1 fruit fly cellular context compared by ENCODE assay signal in genomic region chr4:43179-43935, dm6.
TF ChIP-seq lines count a peak whose summit lies in the region.

Gene PlexB, minus strand, starts transcription at chr4:43778.

TF ChIP-seq in whole organism, embryonic, 481 proteins besides CTCF, POLR2A, EP300 and RAD21 (continued from another document and continues in another):
- TF ChIP-seq CG2120 (GFP tag; optimal IDR thresholded peaks at IDR 0.05; lab: Kevin White, UChicago) (peak; percentile 37), CG1603 (tag; optimal IDR thresholded peaks at IDR 0.05; lab: Kevin White, UChicago) (peak; percentile 98), row (GFP tag; IDR thresholded peaks at IDR 0.05; lab: Robert Waterston, UW) (peak; percentile 94), wor (GFP tag; IDR thresholded peaks at IDR 0.05; lab: Robert Waterston, UW) (no peak), bab2 (GFP tag; optimal IDR thresholded peaks at IDR 0.05; lab: Kevin White, UChicago) (no peak), pita (GFP tag; optimal IDR thresholded peaks at IDR 0.05; lab: Kevin White, UChicago) (no peak), CG2678 (tag; optimal IDR thresholded peaks at IDR 0.05; lab: Kevin White, UChicago) (no peak), CG12299 (tag; optimal IDR thresholded peaks at IDR 0.05; lab: Kevin White, UChicago) (peak; percentile 25), CG2889 (GFP tag; IDR thresholded peaks at IDR 0.05; lab: Robert Waterston, UW) (no peak), Pdp1 (GFP tag; optimal IDR thresholded peaks at IDR 0.05; lab: Kevin White, UChicago) (peak in 1 of 2 experiments; percentile 60), insv (GFP tag; optimal IDR thresholded peaks at IDR 0.05; lab: Kevin White, UChicago) (no peak), HLH4C (GFP tag; IDR thresholded peaks at IDR 0.05; lab: Robert Waterston, UW; ENCODE audit: partially characterized antibody) (peak; percentile 73), CG11085 (GFP tag; IDR thresholded peaks at IDR 0.05; lab: Robert Waterston, UW) (no peak), CG4820 (GFP tag; optimal IDR thresholded peaks at IDR 0.05; lab: Kevin White, UChicago) (no peak), jigr1 (GFP tag; IDR thresholded peaks at IDR 0.05; lab: Robert Waterston, UW) (no peak), CG11695 (GFP tag; IDR thresholded peaks at IDR 0.05; lab: Robert Waterston, UW) (no peak), Dbx (GFP tag; IDR thresholded peaks at IDR 0.05; lab: Robert Waterston, UW) (no peak; the same call in 2 of the 3 replicates), CG8388 (GFP tag; optimal IDR thresholded peaks at IDR 0.05; lab: Kevin White, UChicago) (no peak), pros (GFP tag; optimal IDR thresholded peaks at IDR 0.05; lab: Kevin White, UChicago) (no peak), fd64A (GFP tag; optimal IDR thresholded peaks at IDR 0.05; lab: Kevin White, UChicago) (no peak), bsh (GFP tag; optimal IDR thresholded peaks at IDR 0.05; lab: Kevin White, UChicago) (no peak), knrl (GFP tag; IDR thresholded peaks at IDR 0.05; lab: Robert Waterston, UW; ENCODE audit: partially characterized antibody) (peak; percentile 90), gsb (GFP tag; IDR thresholded peaks at IDR 0.05; lab: Robert Waterston, UW) (no peak), pnt (GFP tag; optimal IDR thresholded peaks at IDR 0.05; lab: Kevin White, UChicago) (no peak), D19A (tag; optimal IDR thresholded peaks at IDR 0.05; lab: Kevin White, UChicago) (peak; percentile 24), lab (GFP tag; optimal IDR thresholded peaks at IDR 0.05; lab: Kevin White, UChicago) (no peak), abd-A (tag; optimal IDR thresholded peaks at IDR 0.05; lab: Kevin White, UChicago) (no peak), CG16813 (GFP tag; IDR thresholded peaks at IDR 0.05; lab: Robert Waterston, UW; ENCODE audit: partially characterized antibody) (peak; percentile 96), CG10565 (GFP tag; optimal IDR thresholded peaks at IDR 0.05; lab: Kevin White, UChicago) (no peak), CG15073 (GFP tag; optimal IDR thresholded peaks at IDR 0.05; lab: Kevin White, UChicago) (no peak), CG9797 (GFP tag; optimal IDR thresholded peaks at IDR 0.05; lab: Kevin White, UChicago) (no peak), luna (GFP tag; optimal IDR thresholded peaks at IDR 0.05; lab: Kevin White, UChicago) (no peak), CG32772 (GFP tag; IDR thresholded peaks at IDR 0.05; lab: Robert Waterston, UW) (no peak), Deaf1 (tag; optimal IDR thresholded peaks at IDR 0.05; lab: Kevin White, UChicago) (no peak), Blimp-1 (GFP tag; optimal IDR thresholded peaks at IDR 0.05; lab: Kevin White, UChicago) (no peak), ATbp (GFP tag; optimal IDR thresholded peaks at IDR 0.05; lab: Kevin White, UChicago) (no peak), Dp (GFP tag; optimal IDR thresholded peaks at IDR 0.05; lab: Kevin White, UChicago) (no peak), Mrtf (GFP tag; IDR thresholded peaks at IDR 0.05; lab: Robert Waterston, UW) (no peak), lmd (GFP tag; IDR thresholded peaks at IDR 0.05; lab: Robert Waterston, UW) (no peak), Elba2 (GFP tag; optimal IDR thresholded peaks at IDR 0.05; lab: Kevin White, UChicago) (no peak), CG31441 (GFP tag; IDR thresholded peaks at IDR 0.05; lab: Robert Waterston, UW) (peak; percentile 7; the same call in 1 of the 2 replicates), CG1602 (GFP tag; optimal IDR thresholded peaks at IDR 0.05; lab: Kevin White, UChicago) (no peak), CG12219 (GFP tag; optimal IDR thresholded peaks at IDR 0.05; lab: Kevin White, UChicago) (no peak), h (optimal IDR thresholded peaks at IDR 0.05; lab: Kevin White, UChicago) (no peak), Adf1 (GFP tag; IDR thresholded peaks at IDR 0.05; lab: Robert Waterston, UW) (peak; percentile 15; the same call in 1 of the 2 replicates), oc (tag; optimal IDR thresholded peaks at IDR 0.05; lab: Kevin White, UChicago) (no peak), tin (GFP tag; optimal IDR thresholded peaks at IDR 0.05; lab: Kevin White, UChicago) (no peak), Hr3 (GFP tag; optimal IDR thresholded peaks at IDR 0.05; lab: Kevin White, UChicago) (peak; percentile 3), gro (GFP tag; optimal IDR thresholded peaks at IDR 0.05; lab: Kevin White, UChicago) (no peak), twi (tag; optimal IDR thresholded peaks at IDR 0.05; lab: Kevin White, UChicago) (peak; percentile 7), CG9932 (GFP tag; IDR thresholded peaks at IDR 0.05; lab: Robert Waterston, UW) (no peak), Xrp1 (GFP tag; IDR thresholded peaks at IDR 0.05; lab: Robert Waterston, UW) (no peak), so (GFP tag; IDR thresholded peaks at IDR 0.05; lab: Robert Waterston, UW) (no peak), sd (tag; optimal IDR thresholded peaks at IDR 0.05; lab: Kevin White, UChicago) (no peak), CG6254 (GFP tag; optimal IDR thresholded peaks at IDR 0.05; lab: Kevin White, UChicago) (no peak), CG31365 (tag; optimal IDR thresholded peaks at IDR 0.05; lab: Kevin White, UChicago) (no peak), CG3281 (GFP tag; optimal IDR thresholded peaks at IDR 0.05; lab: Kevin White, UChicago) (no peak), gsb-n (tag; optimal IDR thresholded peaks at IDR 0.05; lab: Kevin White, UChicago) (no peak), CG9609 (GFP tag; optimal IDR thresholded peaks at IDR 0.05; lab: Kevin White, UChicago) (peak; percentile 32), vnd (GFP tag; IDR thresholded peaks at IDR 0.05; lab: Robert Waterston, UW; ENCODE audit: partially characterized antibody) (peak; percentile 86), CG7963 (GFP tag; IDR thresholded peaks at IDR 0.05; lab: Robert Waterston, UW; ENCODE audit: partially characterized antibody) (peak; percentile 83), lov (optimal IDR thresholded peaks at IDR 0.05; lab: Kevin White, UChicago) (no peak), lov (GFP tag; IDR thresholded peaks at IDR 0.05; lab: Robert Waterston, UW) (no peak), nerfin-2 (GFP tag; IDR thresholded peaks at IDR 0.05; lab: Robert Waterston, UW; ENCODE audit: partially characterized antibody) (peak; percentile 77; the same call in 1 of the 2 replicates), CG10979 (tag; optimal IDR thresholded peaks at IDR 0.05; lab: Kevin White, UChicago) (no peak), btn (GFP tag; optimal IDR thresholded peaks at IDR 0.05; lab: Kevin White, UChicago) (no peak), CG14441 (GFP tag; IDR thresholded peaks at IDR 0.05; lab: Robert Waterston, UW) (no peak), caup (GFP tag; optimal IDR thresholded peaks at IDR 0.05; lab: Kevin White, UChicago; ENCODE audit: severe bottlenecking) (no peak), otp (GFP tag; IDR thresholded peaks at IDR 0.05; lab: Robert Waterston, UW) (no peak), CG1024 (GFP tag; IDR thresholded peaks at IDR 0.05; lab: Robert Waterston, UW) (peak; percentile 100), CG6175 (GFP tag; IDR thresholded peaks at IDR 0.05; lab: Robert Waterston, UW) (no peak), CG7556 (GFP tag; optimal IDR thresholded peaks at IDR 0.05; lab: Kevin White, UChicago) (no peak), CG7745 (tag; optimal IDR thresholded peaks at IDR 0.05; lab: Kevin White, UChicago) (no peak), CG18619 (GFP tag; optimal IDR thresholded peaks at IDR 0.05; lab: Kevin White, UChicago) (no peak), Doc2 (GFP tag; IDR thresholded peaks at IDR 0.05; lab: Robert Waterston, UW) (no peak), CG8290 (GFP tag; optimal IDR thresholded peaks at IDR 0.05; lab: Kevin White, UChicago) (peak; percentile 73), CG8290 (tag; optimal IDR thresholded peaks at IDR 0.05; lab: Kevin White, UChicago) (peak; percentile 50 to 87), CrebB (tag; optimal IDR thresholded peaks at IDR 0.05; lab: Kevin White, UChicago) (no peak), CG6272 (GFP tag; IDR thresholded peaks at IDR 0.05; lab: Robert Waterston, UW) (no peak), ham (GFP tag; IDR thresholded peaks at IDR 0.05; lab: Robert Waterston, UW) (no peak), CG13424 (tag; optimal IDR thresholded peaks at IDR 0.05; lab: Kevin White, UChicago) (no peak), slbo (GFP tag; IDR thresholded peaks at IDR 0.05; lab: Robert Waterston, UW) (no peak), CG11398 (GFP tag; optimal IDR thresholded peaks at IDR 0.05; lab: Kevin White, UChicago) (no peak), cas (GFP tag; IDR thresholded peaks at IDR 0.05; lab: Robert Waterston, UW) (no peak), CG6683 (GFP tag; optimal IDR thresholded peaks at IDR 0.05; lab: Kevin White, UChicago) (no peak), CG2116 (GFP tag; optimal IDR thresholded peaks at IDR 0.05; lab: Kevin White, UChicago) (no peak), CG15269 (tag; optimal IDR thresholded peaks at IDR 0.05; lab: Kevin White, UChicago) (no peak), nau (GFP tag; optimal IDR thresholded peaks at IDR 0.05; lab: Kevin White, UChicago) (no peak), emc (GFP tag; optimal IDR thresholded peaks at IDR 0.05; lab: Kevin White, UChicago) (no peak), Fer1 (GFP tag; optimal IDR thresholded peaks at IDR 0.05; lab: Kevin White, UChicago) (peak; percentile 2), MESR4 (GFP tag; optimal IDR thresholded peaks at IDR 0.05; lab: Kevin White, UChicago) (peak; percentile 39), prd (optimal IDR thresholded peaks at IDR 0.05; lab: Kevin White, UChicago) (no peak), prd (GFP tag; IDR thresholded peaks at IDR 0.05; lab: Robert Waterston, UW) (no peak), gce (GFP tag; IDR thresholded peaks at IDR 0.05; lab: Robert Waterston, UW) (no peak), Hr51 (GFP tag; optimal IDR thresholded peaks at IDR 0.05; lab: Kevin White, UChicago) (no peak), H2.0 (GFP tag; IDR thresholded peaks at IDR 0.05; lab: Robert Waterston, UW) (no peak), grn (GFP tag; optimal IDR thresholded peaks at IDR 0.05; lab: Kevin White, UChicago) (no peak), CG9215 (GFP tag; IDR thresholded peaks at IDR 0.05; lab: Robert Waterston, UW) (no peak), BtbVII (GFP tag; optimal IDR thresholded peaks at IDR 0.05; lab: Kevin White, UChicago) (no peak), CG42726 (GFP tag; IDR thresholded peaks at IDR 0.05; lab: Robert Waterston, UW; ENCODE audit: partially characterized antibody) (peak; percentile 97; the same call in 1 of the 2 replicates), CG17359 (tag; optimal IDR thresholded peaks at IDR 0.05; lab: Kevin White, UChicago) (no peak), vfl (GFP tag; optimal IDR thresholded peaks at IDR 0.05; lab: Kevin White, UChicago) (no peak), NC2α (GFP tag; optimal IDR thresholded peaks at IDR 0.05; lab: Kevin White, UChicago) (no peak), Ets97D (GFP tag; optimal IDR thresholded peaks at IDR 0.05; lab: Kevin White, UChicago) (peak; percentile 60), Xbp1 (GFP tag; optimal IDR thresholded peaks at IDR 0.05; lab: Kevin White, UChicago) (peak; percentile 43), croc (GFP tag; conservative IDR thresholded peaks at IDR 0.05; lab: Robert Waterston, UW) (no peak), YL-1 (GFP tag; optimal IDR thresholded peaks at IDR 0.05; lab: Kevin White, UChicago) (peak; percentile 42), gem (tag; optimal IDR thresholded peaks at IDR 0.05; lab: Kevin White, UChicago) (peak; percentile 16), sqz (GFP tag; optimal IDR thresholded peaks at IDR 0.05; lab: Kevin White, UChicago) (peak; percentile 23), CG12104 (GFP tag; optimal IDR thresholded peaks at IDR 0.05; lab: Kevin White, UChicago) (no peak), dpn (GFP tag; optimal IDR thresholded peaks at IDR 0.05; lab: Kevin White, UChicago) (peak in 1 of 2 experiments; percentile 14), wdn (GFP tag; IDR thresholded peaks at IDR 0.05; lab: Robert Waterston, UW) (no peak), CG14667 (GFP tag; IDR thresholded peaks at IDR 0.05; lab: Robert Waterston, UW) (no peak), Jarid2 (GFP tag; optimal IDR thresholded peaks at IDR 0.05; lab: Kevin White, UChicago) (no peak), Med (GFP tag; lab: Kevin White, UChicago) (peak; percentile 77), HHEX (GFP tag; optimal IDR thresholded peaks at IDR 0.05; lab: Kevin White, UChicago) (no peak), az2 (GFP tag; optimal IDR thresholded peaks at IDR 0.05; lab: Kevin White, UChicago) (no peak), CG12391 (tag; optimal IDR thresholded peaks at IDR 0.05; lab: Kevin White, UChicago) (no peak), HLHmδ (GFP tag; optimal IDR thresholded peaks at IDR 0.05; lab: Kevin White, UChicago) (no peak), CG12155 (GFP tag; optimal IDR thresholded peaks at IDR 0.05; lab: Kevin White, UChicago) (no peak), odd (GFP tag; optimal IDR thresholded peaks at IDR 0.05; lab: Kevin White, UChicago) (no peak), CG12744 (GFP tag; optimal IDR thresholded peaks at IDR 0.05; lab: Kevin White, UChicago) (no peak), shn (GFP tag; optimal IDR thresholded peaks at IDR 0.05; lab: Kevin White, UChicago) (peak; percentile 19), CG10321 (GFP tag; IDR thresholded peaks at IDR 0.05; lab: Robert Waterston, UW) (no peak), CG4617 (GFP tag; optimal IDR thresholded peaks at IDR 0.05; lab: Kevin White, UChicago; ENCODE audit: borderline replicate concordance) (peak; percentile 87), Hmx (GFP tag; optimal IDR thresholded peaks at IDR 0.05; lab: Kevin White, UChicago) (no peak), CG6654 (GFP tag; optimal IDR thresholded peaks at IDR 0.05; lab: Kevin White, UChicago) (no peak), CHES-1-like (GFP tag; optimal IDR thresholded peaks at IDR 0.05; lab: Kevin White, UChicago) (peak; percentile 42), Taf1 (GFP tag; IDR thresholded peaks at IDR 0.05; lab: Robert Waterston, UW) (no peak), ap (GFP tag; IDR thresholded peaks at IDR 0.05; lab: Robert Waterston, UW) (no peak), Lim3 (GFP tag; IDR thresholded peaks at IDR 0.05; lab: Robert Waterston, UW) (no peak), CG30020 (tag; optimal IDR thresholded peaks at IDR 0.05; lab: Kevin White, UChicago) (peak; percentile 99), Ets65A (GFP tag; lab: Kevin White, UChicago) (peak; percentile 94), CG13894 (tag; optimal IDR thresholded peaks at IDR 0.05; lab: Kevin White, UChicago) (peak; percentile 44), schlank (tag; optimal IDR thresholded peaks at IDR 0.05; lab: Kevin White, UChicago) (no peak), CG3407 (GFP tag; optimal IDR thresholded peaks at IDR 0.05; lab: Kevin White, UChicago) (no peak), CG2712 (tag; optimal IDR thresholded peaks at IDR 0.05; lab: Kevin White, UChicago) (peak; percentile 26), CG3995 (GFP tag; optimal IDR thresholded peaks at IDR 0.05; lab: Kevin White, UChicago) (peak; percentile 54), Abd-B (GFP tag; optimal IDR thresholded peaks at IDR 0.05; lab: Kevin White, UChicago) (no peak)
